Fruit fly (Drosophila melanogaster): ENCODE results near the gene Axn.

- TF ChIP-seq pan (optimal IDR thresholded peaks at IDR 0.05) (no peak), psq (optimal IDR thresholded peaks at IDR 0.05) (no peak), usp (GFP tag; optimal IDR thresholded peaks at IDR 0.05) (no peak)
Observed at dm6 chr3R:30005332-30005979, 17.2 kb upstream of the Axn start.

Measured in whole organism.